Comparison of ENCODE assay signal across 5 fruit fly cellular contexts in genomic region chrX:13698717-13699427, dm6.
TF ChIP-seq lines count a peak whose summit lies in the region.

No protein-coding gene starts in this region.

- no peak for TF ChIP-seq CTCF in whole organism, embryonic (GFP tag; optimal IDR thresholded peaks at IDR 0.05; lab: Kevin White, UChicago)

TF ChIP-seq in whole organism, adult, 20 proteins besides CTCF, POLR2A, EP300 and RAD21:
- no peak for TF ChIP-seq tj (GFP tag; optimal IDR thresholded peaks at IDR 0.05; lab: Kevin White, UChicago)
- peak; percentile 8 for TF ChIP-seq CG14711 (tag; optimal IDR thresholded peaks at IDR 0.05; lab: Kevin White, UChicago)

TF ChIP-seq in whole organism, embryonic, 481 proteins besides CTCF, POLR2A, EP300 and RAD21 (continues in another document):
- TF ChIP-seq CG1233 (GFP tag; optimal IDR thresholded peaks at IDR 0.05; lab: Kevin White, UChicago): no peak
- peak in 1 of 2 experiments; percentile 2 for TF ChIP-seq Trl (optimal IDR thresholded peaks at IDR 0.05; lab: Kevin White, UChicago)
- TF ChIP-seq Trl (GFP tag; optimal IDR thresholded peaks at IDR 0.05; lab: Kevin White, UChicago): no peak
- peak; percentile 65 for TF ChIP-seq Drgx (GFP tag; IDR thresholded peaks at IDR 0.05; lab: Robert Waterston, UW)
- TF ChIP-seq jumu (GFP tag; optimal IDR thresholded peaks at IDR 0.05; lab: Kevin White, UChicago): no peak
- peak; percentile 1 for TF ChIP-seq dmrt99B (tag; optimal IDR thresholded peaks at IDR 0.05; lab: Kevin White, UChicago)
- TF ChIP-seq CG12942 (GFP tag; optimal IDR thresholded peaks at IDR 0.05; lab: Kevin White, UChicago): no peak
- peak; percentile 26 for TF ChIP-seq CG11504 (tag; optimal IDR thresholded peaks at IDR 0.05; lab: Kevin White, UChicago)
- TF ChIP-seq CG12769 (tag; optimal IDR thresholded peaks at IDR 0.05; lab: Kevin White, UChicago): no peak
- TF ChIP-seq bbx (GFP tag; IDR thresholded peaks at IDR 0.05; lab: Robert Waterston, UW; ENCODE audit: partially characterized antibody): no peak
- peak; percentile 7 for TF ChIP-seq CG2678 (tag; optimal IDR thresholded peaks at IDR 0.05; lab: Kevin White, UChicago)
- TF ChIP-seq gem (tag; optimal IDR thresholded peaks at IDR 0.05; lab: Kevin White, UChicago): peak; percentile 34
- TF ChIP-seq CG7839 (tag; optimal IDR thresholded peaks at IDR 0.05; lab: Kevin White, UChicago): peak; percentile 1
- peak; percentile 29; the same call in 1 of the 3 replicates for TF ChIP-seq row (GFP tag; IDR thresholded peaks at IDR 0.05; lab: Robert Waterston, UW)
- TF ChIP-seq sr (GFP tag; IDR thresholded peaks at IDR 0.05; lab: Robert Waterston, UW): peak; percentile 84
- peak; percentile 5 for TF ChIP-seq Sox102F (GFP tag; optimal IDR thresholded peaks at IDR 0.05; lab: Kevin White, UChicago)
- peak; percentile 19 for TF ChIP-seq nau (GFP tag; optimal IDR thresholded peaks at IDR 0.05; lab: Kevin White, UChicago)
- TF ChIP-seq dysf (GFP tag; IDR thresholded peaks at IDR 0.05; lab: Robert Waterston, UW): 0 out of 3 replicates have a peak, but pooled peaks have one; percentile 29
- peak; percentile 57; the same call in 1 of the 2 replicates for TF ChIP-seq crol (GFP tag; IDR thresholded peaks at IDR 0.05; lab: Robert Waterston, UW)
- TF ChIP-seq CG15269 (tag; optimal IDR thresholded peaks at IDR 0.05; lab: Kevin White, UChicago): peak; percentile 23
- TF ChIP-seq HLH54F (GFP tag; optimal IDR thresholded peaks at IDR 0.05; lab: Kevin White, UChicago): no peak
- TF ChIP-seq az2 (GFP tag; optimal IDR thresholded peaks at IDR 0.05; lab: Kevin White, UChicago): no peak

TF ChIP-seq in whole organism, prepupa, 60 proteins besides CTCF, POLR2A, EP300 and RAD21:
- 0 out of 2 replicates have a peak, but pooled peaks have one; percentile 29 for TF ChIP-seq CG15336 (GFP tag; IDR thresholded peaks at IDR 0.05; lab: Robert Waterston, UW)
- TF ChIP-seq CG3919 (GFP tag; optimal IDR thresholded peaks at IDR 0.05; lab: Kevin White, UChicago): no peak
- peak; percentile 50 for TF ChIP-seq CG32006 (GFP tag; optimal IDR thresholded peaks at IDR 0.05; lab: Kevin White, UChicago)
- no peak for TF ChIP-seq CG3032 (tag; optimal IDR thresholded peaks at IDR 0.05; lab: Kevin White, UChicago)
- peak; percentile 29; the same call in 1 of the 2 replicates for TF ChIP-seq CG11294 (GFP tag; IDR thresholded peaks at IDR 0.05; lab: Robert Waterston, UW)
- peak; percentile 41 for TF ChIP-seq vri (GFP tag; optimal IDR thresholded peaks at IDR 0.05; lab: Kevin White, UChicago)
- TF ChIP-seq Gug (GFP tag; IDR thresholded peaks at IDR 0.05; lab: Robert Waterston, UW): peak; percentile 55
- TF ChIP-seq pdm3 (GFP tag; optimal IDR thresholded peaks at IDR 0.05; lab: Kevin White, UChicago): peak; percentile 4
- no peak for TF ChIP-seq CG16779 (tag; optimal IDR thresholded peaks at IDR 0.05; lab: Kevin White, UChicago)
- peak; percentile 32 for TF ChIP-seq Hr4 (GFP tag; optimal IDR thresholded peaks at IDR 0.05; lab: Kevin White, UChicago)
- TF ChIP-seq CG8119 (GFP tag; IDR thresholded peaks at IDR 0.05; lab: Robert Waterston, UW): peak; percentile 41; the same call in 1 of the 3 replicates
- peak; percentile 24; the same call in 1 of the 3 replicates for TF ChIP-seq CG6163 (GFP tag; IDR thresholded peaks at IDR 0.05; lab: Robert Waterston, UW)
- peak; percentile 63; the same call in 2 of the 3 replicates for TF ChIP-seq eg (GFP tag; IDR thresholded peaks at IDR 0.05; lab: Robert Waterston, UW)
TF ChIP-seq in whole organism, prepupa: peak in this region for 10.

TF ChIP-seq in whole organism, pupa, 21 proteins besides CTCF, POLR2A, EP300 and RAD21:
- TF ChIP-seq D1 (tag; optimal IDR thresholded peaks at IDR 0.05; lab: Kevin White, UChicago) (no peak), CG17806 (tag; optimal IDR thresholded peaks at IDR 0.05; lab: Kevin White, UChicago) (no peak), CG32121 (GFP tag; IDR thresholded peaks at IDR 0.05; lab: Robert Waterston, UW) (0 out of 2 replicates have a peak, but pooled peaks have one; percentile 19), CG14655 (GFP tag; optimal IDR thresholded peaks at IDR 0.05; lab: Kevin White, UChicago) (peak; percentile 15), Ets98B (GFP tag; IDR thresholded peaks at IDR 0.05; lab: Robert Waterston, UW) (peak; percentile 43; the same call in 1 of the 2 replicates), CG8159 (tag; optimal IDR thresholded peaks at IDR 0.05; lab: Kevin White, UChicago) (no peak), EcR (GFP tag; optimal IDR thresholded peaks at IDR 0.05; lab: Kevin White, UChicago) (no peak), fd96Ca (GFP tag; IDR thresholded peaks at IDR 0.05; lab: Robert Waterston, UW) (no peak), gl (tag; optimal IDR thresholded peaks at IDR 0.05; lab: Kevin White, UChicago) (no peak), CG8301 (tag; optimal IDR thresholded peaks at IDR 0.05; lab: Kevin White, UChicago) (peak; percentile 8), CG4496 (GFP tag; IDR thresholded peaks at IDR 0.05; lab: Robert Waterston, UW) (peak; percentile 63; the same call in 1 of the 3 replicates), rn (GFP tag; IDR thresholded peaks at IDR 0.05; lab: Robert Waterston, UW) (no peak)
TF ChIP-seq in whole organism, pupa: peak in this region for 5.

TF ChIP-seq in whole organism, wandering third instar larva, 38 proteins besides CTCF, POLR2A, EP300 and RAD21:
- TF ChIP-seq sv (GFP tag; optimal IDR thresholded peaks at IDR 0.05; lab: Kevin White, UChicago) (no peak), rgr (GFP tag; optimal IDR thresholded peaks at IDR 0.05; lab: Kevin White, UChicago) (peak; percentile 10)
